Fruit fly (Drosophila melanogaster): ENCODE measurements around the gene ex.

Gene ex

DNA sequence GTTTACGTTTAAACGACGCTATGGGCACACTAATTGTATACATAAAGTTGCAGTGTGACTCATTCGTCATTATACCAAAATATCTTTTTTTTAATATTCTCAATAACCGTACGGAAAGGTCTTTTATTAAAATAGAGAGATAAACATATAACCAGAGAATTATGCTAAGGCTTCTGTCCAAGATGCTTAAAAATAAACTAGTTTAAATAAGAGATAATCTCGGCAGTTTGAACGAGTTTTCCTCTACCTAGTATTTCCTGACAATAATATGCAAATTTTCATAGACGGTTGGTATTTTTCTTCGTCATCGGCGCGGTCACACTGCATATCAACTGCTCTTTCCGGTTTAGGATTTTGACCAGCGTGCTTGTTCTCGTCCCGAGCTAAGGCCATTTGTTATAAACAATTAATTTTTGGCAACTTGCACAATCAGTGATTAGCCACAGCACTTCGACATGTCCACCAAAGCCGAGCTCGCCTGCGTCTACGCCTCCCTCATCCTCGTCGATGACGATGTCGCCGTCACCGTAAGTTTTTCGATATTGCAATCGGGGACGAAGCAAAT is 11.3 kb upstream of the ex start, which contains the start of the genes CG13690 and RpLP1 (continued):
- TF ChIP-seq CHES-1-like (GFP tag; optimal IDR thresholded peaks at IDR 0.05) = peak; percentile 76
- no peak for TF ChIP-seq Trl (optimal IDR thresholded peaks at IDR 0.05)
- peak; percentile 74 for TF ChIP-seq Trl (GFP tag; optimal IDR thresholded peaks at IDR 0.05)
- peak; percentile 72 for TF ChIP-seq nerfin-1 (tag; optimal IDR thresholded peaks at IDR 0.05)
- peak; percentile 56 for TF ChIP-seq CG12155 (GFP tag; optimal IDR thresholded peaks at IDR 0.05)
- no peak for TF ChIP-seq al (GFP tag; IDR thresholded peaks at IDR 0.05)
- peak; percentile 91 for TF ChIP-seq Meics (GFP tag; optimal IDR thresholded peaks at IDR 0.05)
- TF ChIP-seq schlank (tag; optimal IDR thresholded peaks at IDR 0.05) = peak; percentile 65
- peak; percentile 73 for TF ChIP-seq tap (tag; optimal IDR thresholded peaks at IDR 0.05)
- peak; percentile 81 for TF ChIP-seq gsb-n (tag; optimal IDR thresholded peaks at IDR 0.05)
- TF ChIP-seq pum (GFP tag; optimal IDR thresholded peaks at IDR 0.05) = peak; percentile 36
- TF ChIP-seq Hr3 (GFP tag; optimal IDR thresholded peaks at IDR 0.05) = peak; percentile 1
- TF ChIP-seq CG4820 (GFP tag; optimal IDR thresholded peaks at IDR 0.05) = peak; percentile 33
- TF ChIP-seq CG2875 (GFP tag; optimal IDR thresholded peaks at IDR 0.05) = peak; percentile 81
- no peak for TF ChIP-seq HLH4C (GFP tag; IDR thresholded peaks at IDR 0.05; ENCODE audit: partially characterized antibody)
- peak; percentile 70 for TF ChIP-seq fd64A (GFP tag; optimal IDR thresholded peaks at IDR 0.05)
- peak; percentile 54 for TF ChIP-seq CG17328 (GFP tag; IDR thresholded peaks at IDR 0.05)
- no peak for TF ChIP-seq Elba2 (GFP tag; optimal IDR thresholded peaks at IDR 0.05)
- TF ChIP-seq lov (optimal IDR thresholded peaks at IDR 0.05) = no peak
- peak; percentile 77; the same call in 2 of the 3 replicates for TF ChIP-seq lov (GFP tag; IDR thresholded peaks at IDR 0.05)
- TF ChIP-seq oc (tag; optimal IDR thresholded peaks at IDR 0.05) = peak; percentile 0
- peak; percentile 66 for TF ChIP-seq Sin3A (optimal IDR thresholded peaks at IDR 0.05)
- no peak for TF ChIP-seq z (GFP tag; IDR thresholded peaks at IDR 0.05)
- no peak for TF ChIP-seq CG14667 (GFP tag; IDR thresholded peaks at IDR 0.05)
- TF ChIP-seq CG1529 (GFP tag; optimal IDR thresholded peaks at IDR 0.05) = peak; percentile 74
- peak; percentile 45; the same call in 1 of the 2 replicates for TF ChIP-seq CG11085 (GFP tag; IDR thresholded peaks at IDR 0.05)
- peak; percentile 37 for TF ChIP-seq cato (GFP tag; optimal IDR thresholded peaks at IDR 0.05; ENCODE audit: borderline replicate concordance)
- peak; percentile 67 for TF ChIP-seq CG4424 (GFP tag; optimal IDR thresholded peaks at IDR 0.05)
- TF ChIP-seq CG3995 (GFP tag; optimal IDR thresholded peaks at IDR 0.05) = peak; percentile 44
- TF ChIP-seq gt (GFP tag; IDR thresholded peaks at IDR 0.05) = no peak
- no peak for TF ChIP-seq dati (GFP tag; IDR thresholded peaks at IDR 0.05)
- TF ChIP-seq fu2 (GFP tag; optimal IDR thresholded peaks at IDR 0.05) = peak; percentile 40
- 0 out of 2 replicates have a peak, but pooled peaks have one; percentile 34 for TF ChIP-seq Xrp1 (GFP tag; IDR thresholded peaks at IDR 0.05)
- TF ChIP-seq CG1832 (GFP tag; optimal IDR thresholded peaks at IDR 0.05) = no peak
- TF ChIP-seq ab (GFP tag; optimal IDR thresholded peaks at IDR 0.05) = no peak
- peak; percentile 92 for TF ChIP-seq lab (GFP tag; optimal IDR thresholded peaks at IDR 0.05)
- TF ChIP-seq nerfin-2 (GFP tag; IDR thresholded peaks at IDR 0.05; ENCODE audit: partially characterized antibody) = no peak
- peak; percentile 70 for TF ChIP-seq CG13624 (GFP tag; optimal IDR thresholded peaks at IDR 0.05)
- peak; percentile 91 for TF ChIP-seq caup (GFP tag; optimal IDR thresholded peaks at IDR 0.05; ENCODE audit: severe bottlenecking)
- no peak for TF ChIP-seq usp (GFP tag; optimal IDR thresholded peaks at IDR 0.05)
- TF ChIP-seq dan (GFP tag; IDR thresholded peaks at IDR 0.05) = no peak
- TF ChIP-seq CG12744 (GFP tag; optimal IDR thresholded peaks at IDR 0.05) = peak; percentile 45
- TF ChIP-seq org-1 (GFP tag; optimal IDR thresholded peaks at IDR 0.05) = peak; percentile 67
- TF ChIP-seq CG17802 (tag; optimal IDR thresholded peaks at IDR 0.05) = peak; percentile 9
- TF ChIP-seq Ptx1 (GFP tag; IDR thresholded peaks at IDR 0.05) = no peak
- TF ChIP-seq CG12942 (GFP tag; optimal IDR thresholded peaks at IDR 0.05) = no peak
- peak; percentile 64 for TF ChIP-seq dmrt11E (tag; optimal IDR thresholded peaks at IDR 0.05)
- TF ChIP-seq CrebB (tag; optimal IDR thresholded peaks at IDR 0.05) = peak; percentile 88
- peak; percentile 93 for TF ChIP-seq MTF-1 (GFP tag; optimal IDR thresholded peaks at IDR 0.05; ENCODE audit: borderline replicate concordance)
- TF ChIP-seq CG7786 (GFP tag; optimal IDR thresholded peaks at IDR 0.05) = no peak
- no peak for TF ChIP-seq crol (GFP tag; IDR thresholded peaks at IDR 0.05)
- TF ChIP-seq esg (GFP tag; conservative IDR thresholded peaks at IDR 0.05) = no peak
